Fruit fly (Drosophila melanogaster): ENCODE measurements around the gene RhoGAP15B.

RhoGAP15B gene

dm6 chrX:16967415-16967814 is 24.3 kb downstream of the RhoGAP15B start (continued):
- TF ChIP-seq abd-A (tag; optimal IDR thresholded peaks at IDR 0.05) = no peak
- TF ChIP-seq sob (GFP tag; IDR thresholded peaks at IDR 0.05) = peak; percentile 40; the same call in 1 of the 2 replicates
- peak; percentile 46 for TF ChIP-seq trem (tag; optimal IDR thresholded peaks at IDR 0.05)
- TF ChIP-seq BEAF-32 (GFP tag; optimal IDR thresholded peaks at IDR 0.05) = peak; percentile 21
- TF ChIP-seq CG32772 (GFP tag; IDR thresholded peaks at IDR 0.05) = 0 out of 2 replicates have a peak, but pooled peaks have one; percentile 34
- TF ChIP-seq CG17328 (GFP tag; IDR thresholded peaks at IDR 0.05) = peak; percentile 63
- TF ChIP-seq vfl (GFP tag; optimal IDR thresholded peaks at IDR 0.05) = no peak
- no peak for TF ChIP-seq Fer2 (tag; optimal IDR thresholded peaks at IDR 0.05)
- TF ChIP-seq nerfin-1 (tag; optimal IDR thresholded peaks at IDR 0.05) = no peak
- TF ChIP-seq Dll (GFP tag; IDR thresholded peaks at IDR 0.05; ENCODE audit: partially characterized antibody) = no peak
- TF ChIP-seq eve (GFP tag; optimal IDR thresholded peaks at IDR 0.05) = no peak
- no peak for TF ChIP-seq zfh2 (GFP tag; optimal IDR thresholded peaks at IDR 0.05)
- peak; percentile 69 for TF ChIP-seq CG17829 (tag; optimal IDR thresholded peaks at IDR 0.05)
- no peak for TF ChIP-seq CG16779 (GFP tag; IDR thresholded peaks at IDR 0.05)
- TF ChIP-seq stwl (tag; optimal IDR thresholded peaks at IDR 0.05) = peak; percentile 56
- TF ChIP-seq CG13775 (GFP tag; optimal IDR thresholded peaks at IDR 0.05) = peak; percentile 41
- TF ChIP-seq ab (GFP tag; optimal IDR thresholded peaks at IDR 0.05) = no peak
- TF ChIP-seq slp2 (GFP tag; optimal IDR thresholded peaks at IDR 0.05) = no peak
- no peak for TF ChIP-seq D (optimal IDR thresholded peaks at IDR 0.05)
- peak; percentile 54 for TF ChIP-seq D (GFP tag; optimal IDR thresholded peaks at IDR 0.05)
- no peak for TF ChIP-seq Ptx1 (GFP tag; IDR thresholded peaks at IDR 0.05)
- TF ChIP-seq eyg (GFP tag; optimal IDR thresholded peaks at IDR 0.05) = no peak
- peak; percentile 26 to 30 for TF ChIP-seq dpn (GFP tag; optimal IDR thresholded peaks at IDR 0.05)
- no peak for TF ChIP-seq inv (GFP tag; IDR thresholded peaks at IDR 0.05; ENCODE audit: partially characterized antibody)
- peak; percentile 25; the same call in 1 of the 2 replicates for TF ChIP-seq Awh (GFP tag; IDR thresholded peaks at IDR 0.05)
- TF ChIP-seq B-H2 (GFP tag; optimal IDR thresholded peaks at IDR 0.05) = no peak
- no peak for TF ChIP-seq CG11093 (GFP tag; IDR thresholded peaks at IDR 0.05)
- TF ChIP-seq cato (GFP tag; optimal IDR thresholded peaks at IDR 0.05; ENCODE audit: borderline replicate concordance) = no peak
- 0 out of 2 replicates have a peak, but pooled peaks have one; percentile 18 for TF ChIP-seq CG3847 (GFP tag; IDR thresholded peaks at IDR 0.05)
- peak; percentile 11 for TF ChIP-seq CoRest (tag; optimal IDR thresholded peaks at IDR 0.05)
- no peak for TF ChIP-seq Sry-β (GFP tag; optimal IDR thresholded peaks at IDR 0.05)
- peak; percentile 19 for TF ChIP-seq CG13424 (tag; optimal IDR thresholded peaks at IDR 0.05)
- peak; percentile 40; the same call in 1 of the 2 replicates for TF ChIP-seq H2.0 (GFP tag; IDR thresholded peaks at IDR 0.05)
- 0 out of 3 replicates have a peak, but pooled peaks have one; percentile 18 for TF ChIP-seq CG7357 (GFP tag; IDR thresholded peaks at IDR 0.05)
- TF ChIP-seq CG10267 (tag; optimal IDR thresholded peaks at IDR 0.05) = peak; percentile 48
- TF ChIP-seq Kr (GFP tag; optimal IDR thresholded peaks at IDR 0.05) = no peak
- TF ChIP-seq CG33557 (GFP tag; optimal IDR thresholded peaks at IDR 0.05) = peak; percentile 67
- peak; percentile 43; the same call in 1 of the 3 replicates for TF ChIP-seq CG11456 (GFP tag; IDR thresholded peaks at IDR 0.05)
- TF ChIP-seq fd102C (GFP tag; optimal IDR thresholded peaks at IDR 0.05) = no peak
- no peak for TF ChIP-seq maf-S (GFP tag; optimal IDR thresholded peaks at IDR 0.05)
- TF ChIP-seq CG4404 (GFP tag; IDR thresholded peaks at IDR 0.05) = 0 out of 2 replicates have a peak, but pooled peaks have one; percentile 27
- TF ChIP-seq CG3163 (GFP tag; optimal IDR thresholded peaks at IDR 0.05) = peak; percentile 25
- no peak for TF ChIP-seq Deaf1 (tag; optimal IDR thresholded peaks at IDR 0.05)
- TF ChIP-seq CG42726 (GFP tag; IDR thresholded peaks at IDR 0.05; ENCODE audit: partially characterized antibody) = peak; percentile 45; the same call in 1 of the 2 replicates
- 0 out of 3 replicates have a peak, but pooled peaks have one; percentile 14 for TF ChIP-seq CG14050 (GFP tag; IDR thresholded peaks at IDR 0.05)
- TF ChIP-seq Jarid2 (GFP tag; optimal IDR thresholded peaks at IDR 0.05) = no peak
- no peak for TF ChIP-seq Dek (tag; optimal IDR thresholded peaks at IDR 0.05)
- TF ChIP-seq ind (GFP tag; optimal IDR thresholded peaks at IDR 0.05) = no peak
- no peak for TF ChIP-seq hbn (GFP tag; IDR thresholded peaks at IDR 0.05; ENCODE audit: partially characterized antibody)
- peak; percentile 17 for TF ChIP-seq dm (GFP tag; optimal IDR thresholded peaks at IDR 0.05)

Measured in whole organism, embryonic.